Worm (Caenorhabditis elegans): ENCODE data around the gene him-18.

DNA sequence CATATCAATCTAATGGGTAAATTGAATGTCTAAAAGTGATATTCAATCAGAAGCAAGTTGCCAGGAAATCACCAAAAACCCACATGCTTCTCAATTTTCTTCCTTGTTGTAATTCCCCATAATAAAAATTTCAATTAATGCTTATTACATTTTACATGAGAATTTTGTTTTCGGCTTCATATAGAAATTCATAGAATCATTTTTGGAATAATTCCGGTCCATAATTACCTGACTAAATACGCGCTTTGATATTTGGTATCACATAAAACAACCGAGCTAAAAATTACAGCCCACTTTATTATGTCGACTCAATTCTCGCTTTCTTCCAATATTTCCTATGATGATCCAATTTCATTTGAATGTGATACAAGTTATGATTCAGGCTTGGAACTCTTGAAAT lies 43.0 kb downstream of the him-18 start, which contains the start of gene srg-13:
- TF ChIP-seq ztf-29 (GFP tag; IDR thresholded peaks at IDR 0.05) (no peak), ref-1 (GFP tag; conservative IDR thresholded peaks at IDR 0.05) (no peak)

Measured in whole organism, midembryonic.